Worm (Caenorhabditis elegans): ENCODE results near the gene C25E10.13.

Gene C25E10.13

ce11 chrV:9033267-9033666, 26.3 kb upstream of the C25E10.13 start, which contains the start of gene C25E10.4:
C25E10.4 (plus strand) TSS chrV:9033567.
- no peak for TF ChIP-seq bed-1 (GFP tag; IDR thresholded peaks at IDR 0.05)
- TF ChIP-seq lsy-27 (tag; optimal IDR thresholded peaks at IDR 0.05; ENCODE audit: borderline replicate concordance, insufficient read depth): no peak
- no peak for TF ChIP-seq athp-1 (tag; optimal IDR thresholded peaks at IDR 0.05)
- TF ChIP-seq rec-8 (tag; optimal IDR thresholded peaks at IDR 0.05): no peak
- TF ChIP-seq lir-1 (GFP tag; conservative IDR thresholded peaks at IDR 0.05): no peak
- TF ChIP-seq bed-2 (GFP tag; IDR thresholded peaks at IDR 0.05): no peak
- no peak for TF ChIP-seq F39B2.1 (GFP tag; IDR thresholded peaks at IDR 0.05)

- no peak for TF ChIP-seq zim-3 (tag; optimal IDR thresholded peaks at IDR 0.05)
- no peak for TF ChIP-seq Y79H2A.3 (GFP tag; conservative IDR thresholded peaks at IDR 0.05)
- TF ChIP-seq ztf-22 (GFP tag; optimal IDR thresholded peaks at IDR 0.05): no peak
- TF ChIP-seq F55B11.4 (tag; optimal IDR thresholded peaks at IDR 0.05; ENCODE audit: borderline replicate concordance, insufficient read depth): no peak
- no peak for TF ChIP-seq nhr-27 (tag; optimal IDR thresholded peaks at IDR 0.05)
- no peak for TF ChIP-seq pha-4 (tag; optimal IDR thresholded peaks at IDR 0.05)
- no peak for TF ChIP-seq madf-6 (GFP tag; IDR thresholded peaks at IDR 0.05)
- no peak for TF ChIP-seq tlf-1 (GFP tag; optimal IDR thresholded peaks at IDR 0.05)
- no peak for TF ChIP-seq fkh-3 (tag; optimal IDR thresholded peaks at IDR 0.05)
These were observed 23.8 kb upstream of the C25E10.13 start, which contains the start of gene srsx-34 for ce11 chrV:9035685-9036084. srsx-34 (plus strand) TSS chrV:9035985.

ce11 chrV:9041030-9041429, 18.5 kb upstream of the C25E10.13 start, which contains the start of gene cyp-33B1:
cyp-33B1 (plus strand) TSS chrV:9041330.
- TF ChIP-seq B0035.1 (tag; optimal IDR thresholded peaks at IDR 0.05): no peak
- no peak for TF ChIP-seq ZK185.1 (tag; optimal IDR thresholded peaks at IDR 0.05; ENCODE audit: poor library complexity, severe bottlenecking)
- TF ChIP-seq athp-1 (tag; optimal IDR thresholded peaks at IDR 0.05): no peak
- no peak for TF ChIP-seq pha-4 (tag; optimal IDR thresholded peaks at IDR 0.05)
- TF ChIP-seq ama-1 (optimal IDR thresholded peaks at IDR 0.05): no peak
- no peak for TF ChIP-seq ama-1 (GFP tag; optimal IDR thresholded peaks at IDR 0.05)
- no peak for TF ChIP-seq sea-2 (GFP tag; IDR thresholded peaks at IDR 0.05)
- no peak for TF ChIP-seq nhr-80 (tag; optimal IDR thresholded peaks at IDR 0.05)
- TF ChIP-seq aptf-2 (GFP tag; conservative IDR thresholded peaks at IDR 0.05): no peak
- no peak for TF ChIP-seq F23B12.7 (tag; optimal IDR thresholded peaks at IDR 0.05; ENCODE audit: insufficient read depth)
- no peak for TF ChIP-seq snpc-1.1 (tag; optimal IDR thresholded peaks at IDR 0.05; ENCODE audit: insufficient read depth)
- no peak for TF ChIP-seq C17E4.6 (GFP tag; IDR thresholded peaks at IDR 0.05)
- TF ChIP-seq D2030.7 (GFP tag; IDR thresholded peaks at IDR 0.05): no peak
- TF ChIP-seq F39B2.1 (GFP tag; IDR thresholded peaks at IDR 0.05): no peak
- TF ChIP-seq madf-10 (tag; optimal IDR thresholded peaks at IDR 0.05): no peak
- no peak for TF ChIP-seq ztf-18 (tag; optimal IDR thresholded peaks at IDR 0.05)
- TF ChIP-seq efl-1 (GFP tag; optimal IDR thresholded peaks at IDR 0.05): no peak
- TF ChIP-seq sptf-2 (GFP tag; optimal IDR thresholded peaks at IDR 0.05): no peak

ce11 chrV:9044871-9045270, 14.7 kb upstream of the C25E10.13 start, which contains the start of gene nhr-30:
nhr-30 (plus strand) TSS chrV:9045171.
- no peak for TF ChIP-seq madf-10 (tag; optimal IDR thresholded peaks at IDR 0.05)
- TF ChIP-seq Y79H2A.3 (GFP tag; conservative IDR thresholded peaks at IDR 0.05): no peak
- TF ChIP-seq F57A8.1 (GFP tag; optimal IDR thresholded peaks at IDR 0.05): no peak
- TF ChIP-seq let-607 (tag; optimal IDR thresholded peaks at IDR 0.05): no peak
- no peak for TF ChIP-seq bed-1 (GFP tag; IDR thresholded peaks at IDR 0.05)
